Worm (Caenorhabditis elegans) whole organism, midembryonic: ENCODE data around the gene sre-38.

ENCODE experiments used
- klf-2 ChIP-seq: fragments of 200-800 bp; sonication (Bioruptor generic); conservative IDR thresholded peaks from 2 replicates; pipeline ENCODE4 v1.3.6; 2022; ENCODE audit warnings: missing genetic modification reagents, missing genetic modification characterization, missing compliant biosample characterization
- med-1 ChIP-seq: sonication (generic microtip); optimal IDR thresholded peaks from 2 replicates; lab custom pipeline; 2017; ENCODE audit warnings: missing genetic modification characterization, mild to moderate bottlenecking, missing compliant biosample characterization, antibody characterized with exemption, missing genetic modification reagents; ENCODE audit not compliant: insufficient read depth
- ref-1 ChIP-seq: fragments of 200-800 bp; sonication (Bioruptor generic); conservative IDR thresholded peaks from 2 replicates; pipeline ENCODE4 v1.3.6; 2022; ENCODE audit warnings: missing genetic modification reagents, missing genetic modification characterization, missing compliant biosample characterization

DNA sequence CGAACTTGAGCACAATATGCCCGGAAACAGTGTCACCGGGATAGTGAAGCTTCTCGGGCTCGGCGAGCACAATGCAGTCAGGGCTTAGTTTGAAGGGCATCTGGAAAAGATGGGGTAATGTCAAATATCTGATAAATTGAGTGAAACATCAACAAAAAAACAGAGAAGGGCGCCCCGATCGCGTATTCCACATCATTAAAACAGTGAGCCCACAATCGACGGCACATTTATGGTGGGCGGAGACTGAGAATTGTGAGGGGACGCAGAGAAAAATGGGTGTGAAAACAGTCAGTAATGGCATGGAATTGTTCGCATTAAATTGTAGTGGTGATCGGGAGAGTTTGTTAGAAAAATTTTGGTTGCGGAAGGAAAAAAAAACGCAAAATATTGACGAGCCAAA is 23.4 kb downstream of the sre-38 start, which contains the start of gene arrd-9:
- TF ChIP-seq med-1 (GFP tag; lab: Kevin White, UChicago) (no peak), ref-1 (GFP tag; lab: Robert Waterston, UW) (no peak), klf-2 (GFP tag; lab: Robert Waterston, UW) (no peak)
